Fruit fly (Drosophila melanogaster): Measurements from ENCODE around the gene CG13042.
A peak's percentile ranks its signal among the peaks of the same experiment; 100 is the strongest.

CG13042 gene

dm6 chr3L:16272338-16272959, 35.8 kb downstream of the CG13042 start, which contains the start of gene CG13066 (continued):
- TF ChIP-seq slp2 (GFP tag; optimal IDR thresholded peaks at IDR 0.05) (no peak), unc-4 (GFP tag; IDR thresholded peaks at IDR 0.05; ENCODE audit: partially characterized antibody) (no peak), usp (GFP tag; optimal IDR thresholded peaks at IDR 0.05) (no peak), ab (GFP tag; optimal IDR thresholded peaks at IDR 0.05) (no peak)

dm6 chr3L:16270802-16271332, 37.4 kb downstream of the CG13042 start, which contains the start of the genes CG34248 and CG13067:
Gene CG34248 (minus strand): TSS chr3L:16270902.
Gene CG13067 (plus strand): TSS chr3L:16271282.
- no peak for TF ChIP-seq dmrt11E (tag; optimal IDR thresholded peaks at IDR 0.05)
- peak; percentile 80 for TF ChIP-seq Blimp-1 (GFP tag; optimal IDR thresholded peaks at IDR 0.05)
- TF ChIP-seq vvl (GFP tag; IDR thresholded peaks at IDR 0.05) = peak; percentile 25; the same call in 1 of the 2 replicates

- no peak for TF ChIP-seq CG17385 (GFP tag; optimal IDR thresholded peaks at IDR 0.05)
- TF ChIP-seq H15 (GFP tag; IDR thresholded peaks at IDR 0.05) = no peak
- no peak for TF ChIP-seq pzg (GFP tag; optimal IDR thresholded peaks at IDR 0.05)
- 0 out of 3 replicates have a peak, but pooled peaks have one; percentile 16 for TF ChIP-seq hb (GFP tag; IDR thresholded peaks at IDR 0.05; ENCODE audit: partially characterized antibody)
- 0 out of 2 replicates have a peak, but pooled peaks have one; percentile 39 for TF ChIP-seq vvl (GFP tag; IDR thresholded peaks at IDR 0.05)
- TF ChIP-seq Drgx (GFP tag; IDR thresholded peaks at IDR 0.05) = no peak
- no peak for TF ChIP-seq CG10274 (GFP tag; optimal IDR thresholded peaks at IDR 0.05)
- no peak for TF ChIP-seq tna (GFP tag; IDR thresholded peaks at IDR 0.05; ENCODE audit: partially characterized antibody)
- TF ChIP-seq stwl (tag; optimal IDR thresholded peaks at IDR 0.05) = no peak
- no peak for TF ChIP-seq wdn (GFP tag; IDR thresholded peaks at IDR 0.05)
Observed at dm6 chr3L:16269092-16269491, 39.2 kb downstream of the CG13042 start, which contains the start of gene CG13068. Gene CG13068 (plus strand): TSS chr3L:16269392.

dm6 chr3L:16268106-16268733, 40.1 kb downstream of the CG13042 start, which contains the start of gene CG4950:
Gene CG4950 (minus strand): TSS chr3L:16268156.
- TF ChIP-seq danr (GFP tag; IDR thresholded peaks at IDR 0.05) (no peak), bsh (GFP tag; optimal IDR thresholded peaks at IDR 0.05) (peak in 1 of 2 experiments; percentile 9), CG12299 (tag; optimal IDR thresholded peaks at IDR 0.05) (no peak), nom (GFP tag; optimal IDR thresholded peaks at IDR 0.05) (peak; percentile 15), dimm (GFP tag; IDR thresholded peaks at IDR 0.05) (no peak), Bgb (GFP tag; IDR thresholded peaks at IDR 0.05; ENCODE audit: partially characterized antibody) (no peak)

dm6 chr3L:16265000-16265399, 43.3 kb downstream of the CG13042 start, which contains the start of the genes CG13051 and CG13069:
Gene CG13051 (minus strand): TSS chr3L:16265100.
Gene CG13069 (plus strand): TSS chr3L:16265385.
- TF ChIP-seq CG13296 (GFP tag; optimal IDR thresholded peaks at IDR 0.05) (no peak), chinmo (GFP tag; IDR thresholded peaks at IDR 0.05; ENCODE audit: partially characterized antibody) (0 out of 4 replicates have a peak, but pooled peaks have one; percentile 15), vfl (GFP tag; optimal IDR thresholded peaks at IDR 0.05) (no peak), lov (optimal IDR thresholded peaks at IDR 0.05) (no peak), lov (GFP tag; IDR thresholded peaks at IDR 0.05) (no peak), CG15601 (tag; optimal IDR thresholded peaks at IDR 0.05) (no peak), Side (GFP tag; optimal IDR thresholded peaks at IDR 0.05) (no peak), CG16815 (GFP tag; optimal IDR thresholded peaks at IDR 0.05) (no peak), nom (GFP tag; optimal IDR thresholded peaks at IDR 0.05) (no peak), CG1832 (GFP tag; optimal IDR thresholded peaks at IDR 0.05) (no peak)
